Fruit fly (Drosophila melanogaster): ENCODE measurements around the gene CG31635.

Gene CG31635

dm6 chr2L:6667719-6668325 is 18.9 kb upstream of the CG31635 start, which contains the start of gene Galt (continued):
- TF ChIP-seq otp (GFP tag; IDR thresholded peaks at IDR 0.05): no peak
- TF ChIP-seq CG17186 (GFP tag; optimal IDR thresholded peaks at IDR 0.05): peak; percentile 16
- TF ChIP-seq CG10366 (GFP tag; IDR thresholded peaks at IDR 0.05): no peak
- TF ChIP-seq CG12942 (GFP tag; optimal IDR thresholded peaks at IDR 0.05): no peak
- TF ChIP-seq Neu2 (GFP tag; optimal IDR thresholded peaks at IDR 0.05; ENCODE audit: borderline replicate concordance): no peak
- TF ChIP-seq HLH4C (GFP tag; IDR thresholded peaks at IDR 0.05; ENCODE audit: partially characterized antibody): peak; percentile 94
- TF ChIP-seq CG5245 (GFP tag; optimal IDR thresholded peaks at IDR 0.05): no peak
- no peak for TF ChIP-seq Hsf (GFP tag; optimal IDR thresholded peaks at IDR 0.05)
- TF ChIP-seq CG4282 (GFP tag; optimal IDR thresholded peaks at IDR 0.05): no peak
- TF ChIP-seq h (optimal IDR thresholded peaks at IDR 0.05): no peak
- TF ChIP-seq jigr1 (GFP tag; IDR thresholded peaks at IDR 0.05): no peak
- TF ChIP-seq CG4424 (GFP tag; optimal IDR thresholded peaks at IDR 0.05): peak; percentile 17
- peak; percentile 34 for TF ChIP-seq CG9797 (GFP tag; optimal IDR thresholded peaks at IDR 0.05)
- TF ChIP-seq row (GFP tag; IDR thresholded peaks at IDR 0.05): peak; percentile 78
- no peak for TF ChIP-seq CG4404 (GFP tag; IDR thresholded peaks at IDR 0.05)
- TF ChIP-seq dysf (GFP tag; IDR thresholded peaks at IDR 0.05): peak; percentile 24; the same call in 1 of the 3 replicates
- TF ChIP-seq lab (GFP tag; optimal IDR thresholded peaks at IDR 0.05): peak; percentile 68
- peak; percentile 57 for TF ChIP-seq kni (GFP tag; optimal IDR thresholded peaks at IDR 0.05)
- TF ChIP-seq trem (tag; optimal IDR thresholded peaks at IDR 0.05): peak; percentile 19
- no peak for TF ChIP-seq CG10147 (GFP tag; optimal IDR thresholded peaks at IDR 0.05)
- TF ChIP-seq Trl (optimal IDR thresholded peaks at IDR 0.05): peak; percentile 64 to 85
- TF ChIP-seq Trl (GFP tag; optimal IDR thresholded peaks at IDR 0.05): no peak
- peak; percentile 57; the same call in 1 of the 2 replicates for TF ChIP-seq GATAe (GFP tag; conservative IDR thresholded peaks at IDR 0.05)
- no peak for TF ChIP-seq CG12071 (GFP tag; optimal IDR thresholded peaks at IDR 0.05)
- TF ChIP-seq CG4617 (GFP tag; optimal IDR thresholded peaks at IDR 0.05; ENCODE audit: borderline replicate concordance): no peak
- peak; percentile 66 for TF ChIP-seq Hmr (GFP tag; optimal IDR thresholded peaks at IDR 0.05)
- peak; percentile 31 for TF ChIP-seq CG17385 (GFP tag; optimal IDR thresholded peaks at IDR 0.05)
- TF ChIP-seq CG11456 (GFP tag; IDR thresholded peaks at IDR 0.05): no peak
- no peak for TF ChIP-seq CG12219 (GFP tag; optimal IDR thresholded peaks at IDR 0.05)
- TF ChIP-seq pfk (GFP tag; optimal IDR thresholded peaks at IDR 0.05): peak; percentile 37
- peak; percentile 81 for TF ChIP-seq CG13287 (GFP tag; IDR thresholded peaks at IDR 0.05; ENCODE audit: partially characterized antibody)
- no peak for TF ChIP-seq CG3726 (GFP tag; IDR thresholded peaks at IDR 0.05)
- no peak for TF ChIP-seq cad (GFP tag; optimal IDR thresholded peaks at IDR 0.05)
- TF ChIP-seq Usf (GFP tag; optimal IDR thresholded peaks at IDR 0.05): no peak
- TF ChIP-seq mld (GFP tag; IDR thresholded peaks at IDR 0.05; ENCODE audit: partially characterized antibody): peak; percentile 47; the same call in 1 of the 3 replicates
- TF ChIP-seq al (GFP tag; IDR thresholded peaks at IDR 0.05): no peak
- peak; percentile 59 for TF ChIP-seq CG2120 (GFP tag; optimal IDR thresholded peaks at IDR 0.05)
- TF ChIP-seq ham (GFP tag; IDR thresholded peaks at IDR 0.05): no peak
- TF ChIP-seq CG4730 (GFP tag; IDR thresholded peaks at IDR 0.05): no peak
- peak in 1 of 2 experiments; percentile 57 for TF ChIP-seq insv (GFP tag; optimal IDR thresholded peaks at IDR 0.05)
- peak; percentile 9 for TF ChIP-seq kah (GFP tag; optimal IDR thresholded peaks at IDR 0.05)
- TF ChIP-seq crp (GFP tag; optimal IDR thresholded peaks at IDR 0.05): peak in 1 of 2 experiments; percentile 73
- no peak for TF ChIP-seq seq (GFP tag; IDR thresholded peaks at IDR 0.05)
- peak; percentile 20 for TF ChIP-seq NfI (GFP tag; optimal IDR thresholded peaks at IDR 0.05)
- peak; percentile 22 for TF ChIP-seq CG13775 (GFP tag; optimal IDR thresholded peaks at IDR 0.05)
- peak; percentile 32 for TF ChIP-seq CG15601 (tag; optimal IDR thresholded peaks at IDR 0.05)
- TF ChIP-seq HHEX (GFP tag; optimal IDR thresholded peaks at IDR 0.05): peak; percentile 3
- no peak for TF ChIP-seq CG13894 (tag; optimal IDR thresholded peaks at IDR 0.05)
- TF ChIP-seq CG6689 (GFP tag; IDR thresholded peaks at IDR 0.05): no peak
- TF ChIP-seq CG15479 (GFP tag; optimal IDR thresholded peaks at IDR 0.05): peak; percentile 59

All from whole organism, embryonic.